Worm (Caenorhabditis elegans): ENCODE measurements around the gene snrp-200.

DNA sequence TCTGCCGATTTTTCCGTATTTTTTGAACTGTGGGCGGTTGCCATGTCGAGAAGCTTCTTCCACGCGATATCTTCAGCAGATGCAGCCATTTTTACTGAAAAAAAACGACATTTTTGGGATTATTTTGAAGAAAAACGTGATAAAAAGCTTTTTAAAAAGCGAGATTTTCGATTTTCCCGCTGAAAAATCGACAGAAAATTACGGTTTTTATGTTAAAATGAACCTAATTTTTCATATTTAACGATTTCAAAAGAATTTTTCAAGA lies 59.1 kb downstream of the snrp-200 start, which contains the start of gene Y38E10A.22:
- no peak for TF ChIP-seq ztf-29 (GFP tag; IDR thresholded peaks at IDR 0.05)
- TF ChIP-seq med-1 (GFP tag; optimal IDR thresholded peaks at IDR 0.05; ENCODE audit: insufficient read depth) = no peak
- no peak for TF ChIP-seq T22C8.4 (GFP tag; IDR thresholded peaks at IDR 0.05)

Measured in whole organism, midembryonic.